Fruit fly (Drosophila melanogaster) whole organism, embryonic: Measurements from ENCODE around the gene sordd2.

Experiments used
- Atf-2 ChIP-seq: fragments of 200-800 bp; sonication (Bioruptor generic); optimal IDR thresholded peaks from 2 replicates; lab custom pipeline; 2016; ENCODE audit warnings: missing biosample characterization, missing genetic modification characterization
- Bgb ChIP-seq: fragments of 200-800 bp; sonication (Bioruptor generic); IDR thresholded peaks from 2 replicates; pipeline ENCODE4 v1.3.6; 2022; ENCODE audit warnings: missing biosample characterization, missing genetic modification characterization; ENCODE audit not compliant: partially characterized antibody
- CG10267 ChIP-seq: fragments of 200-800 bp; sonication (Bioruptor generic); optimal IDR thresholded peaks from 2 replicates; lab custom pipeline; 2018; ENCODE audit warnings: missing biosample characterization, mild to moderate bottlenecking, missing genetic modification characterization, moderate library complexity
- CG12659 ChIP-seq: fragments of 200-800 bp; sonication (Bioruptor generic); optimal IDR thresholded peaks from 3 replicates; lab custom pipeline; 2017; ENCODE audit warnings: mild to moderate bottlenecking, missing biosample characterization, missing genetic modification reagents, missing genetic modification characterization
- CG14050 ChIP-seq: fragments of 200-800 bp; sonication (Bioruptor generic); IDR thresholded peaks from 3 replicates; pipeline ENCODE4 v1.3.6; 2022; ENCODE audit warnings: missing biosample characterization, missing genetic modification characterization
- CG14710 ChIP-seq: fragments of 200-800 bp; sonication (Bioruptor generic); optimal IDR thresholded peaks from 3 replicates; lab custom pipeline; 2019; ENCODE audit warnings: missing biosample characterization, mild to moderate bottlenecking, missing genetic modification characterization, moderate library complexity
- CG15514 ChIP-seq: fragments of 200-800 bp; sonication (Bioruptor generic); optimal IDR thresholded peaks from 3 replicates; lab custom pipeline; 2017; ENCODE audit warnings: missing biosample characterization, missing genetic modification characterization, mild to moderate bottlenecking, moderate library complexity, missing genetic modification reagents
- CG1603 ChIP-seq: fragments of 200-800 bp; sonication (Bioruptor generic); optimal IDR thresholded peaks from 2 replicates; lab custom pipeline; 2019; ENCODE audit warnings: missing biosample characterization, mild to moderate bottlenecking, missing genetic modification characterization, moderate library complexity
- CG1647 ChIP-seq: fragments of 200-800 bp; sonication (Bioruptor generic); optimal IDR thresholded peaks from 3 replicates; lab custom pipeline; 2016; ENCODE audit warnings: missing biosample characterization, missing genetic modification characterization
- CG17568 ChIP-seq: fragments of 200-800 bp; sonication (Bioruptor generic); optimal IDR thresholded peaks from 2 replicates; lab custom pipeline; 2018; ENCODE audit warnings: missing biosample characterization, mild to moderate bottlenecking, missing genetic modification characterization, moderate library complexity
- CG2116 ChIP-seq: fragments of 200-800 bp; sonication (Bioruptor generic); optimal IDR thresholded peaks from 3 replicates; lab custom pipeline; 2018; ENCODE audit warnings: missing biosample characterization, mild to moderate bottlenecking, missing genetic modification characterization
- CG2120 ChIP-seq: fragments of 200-800 bp; sonication (Bioruptor generic); optimal IDR thresholded peaks from 3 replicates; lab custom pipeline; 2016; ENCODE audit warnings: missing biosample characterization, missing genetic modification characterization
- CG30020 ChIP-seq: fragments of 200-800 bp; optimal IDR thresholded peaks from 2 replicates; lab custom pipeline; 2019; ENCODE audit warnings: missing biosample characterization, mild to moderate bottlenecking, missing genetic modification characterization, moderate library complexity
- CG30403 ChIP-seq: fragments of 200-800 bp; sonication (Bioruptor generic); optimal IDR thresholded peaks from 3 replicates; lab custom pipeline; 2016; ENCODE audit warnings: missing biosample characterization, missing genetic modification characterization
- CG3838 ChIP-seq: fragments of 200-800 bp; sonication (Bioruptor generic); optimal IDR thresholded peaks from 3 replicates; lab custom pipeline; 2016; ENCODE audit warnings: missing biosample characterization, missing genetic modification characterization
- CG3995 ChIP-seq: fragments of 200-800 bp; sonication (Bioruptor generic); optimal IDR thresholded peaks from 3 replicates; lab custom pipeline; 2016; ENCODE audit warnings: missing biosample characterization, missing genetic modification characterization
- CG4617 ChIP-seq: fragments of 200-800 bp; sonication (Bioruptor generic); optimal IDR thresholded peaks from 3 replicates; lab custom pipeline; 2016; ENCODE audit warnings: missing biosample characterization, missing genetic modification characterization, borderline replicate concordance
- CG7928 ChIP-seq: fragments of 200-800 bp; sonication (Bioruptor generic); optimal IDR thresholded peaks from 2 replicates; lab custom pipeline; 2017; ENCODE audit warnings: missing biosample characterization, mild to moderate bottlenecking, missing genetic modification characterization
- CG8388 ChIP-seq: fragments of 200-800 bp; sonication (Bioruptor generic); optimal IDR thresholded peaks from 2 replicates; lab custom pipeline; 2019; ENCODE audit warnings: missing biosample characterization, mild to moderate bottlenecking, missing genetic modification characterization, moderate library complexity
- CG9437 ChIP-seq: fragments of 200-800 bp; sonication (Bioruptor generic); optimal IDR thresholded peaks from 2 replicates; lab custom pipeline; 2018; ENCODE audit warnings: missing biosample characterization, mild to moderate bottlenecking, missing genetic modification characterization
- CG9727 ChIP-seq: fragments of 200-800 bp; sonication (Bioruptor generic); optimal IDR thresholded peaks from 3 replicates; lab custom pipeline; 2017; ENCODE audit warnings: missing biosample characterization, mild to moderate bottlenecking, missing genetic modification characterization
- Dref ChIP-seq: fragments of 200-800 bp; sonication (Bioruptor generic); IDR thresholded peaks from 2 replicates; pipeline ENCODE4 v1.3.6; 2022; ENCODE audit warnings: missing biosample characterization, missing genetic modification characterization
- E2f2 ChIP-seq: fragments of 200-800 bp; sonication (Bioruptor generic); IDR thresholded peaks from 2 replicates; pipeline ENCODE4 v1.3.6; 2022; ENCODE audit warnings: missing biosample characterization, missing genetic modification characterization
- Ets97D ChIP-seq: fragments of 200-800 bp; sonication (Bioruptor generic); optimal IDR thresholded peaks from 3 replicates; lab custom pipeline; 2016; ENCODE audit warnings: missing biosample characterization, missing genetic modification characterization
- HmgZ ChIP-seq: fragments of 200-800 bp; sonication (Bioruptor generic); optimal IDR thresholded peaks from 2 replicates; lab custom pipeline; 2018; ENCODE audit warnings: missing biosample characterization, mild to moderate bottlenecking, missing genetic modification characterization
- MBD-R2 ChIP-seq: fragments of 200-800 bp; sonication (Bioruptor generic); IDR thresholded peaks from 2 replicates; pipeline ENCODE4 v1.3.6; 2022; ENCODE audit warnings: missing biosample characterization, missing genetic modification characterization
- MESR4 ChIP-seq: fragments of 200-800 bp; sonication (Bioruptor generic); optimal IDR thresholded peaks from 2 replicates; lab custom pipeline; 2018; ENCODE audit warnings: missing biosample characterization, mild to moderate bottlenecking, missing genetic modification characterization, moderate library complexity
- Opbp ChIP-seq: fragments of 200-800 bp; sonication (Bioruptor generic); IDR thresholded peaks from 3 replicates; pipeline ENCODE4 v1.3.6; 2022; ENCODE audit warnings: missing biosample characterization, missing genetic modification characterization; ENCODE audit not compliant: partially characterized antibody
- Pdp1 ChIP-seq, 2 experiments: fragments of 200-800 bp; sonication (Bioruptor generic); optimal IDR thresholded peaks; 3 replicates each; lab custom pipeline; 2016; ENCODE audit warnings: missing biosample characterization in 2 of 2, missing genetic modification characterization in 2 of 2, mild to moderate bottlenecking in 1 of 2, moderate library complexity in 1 of 2
- Rfx ChIP-seq: fragments of 200-800 bp; sonication (Bioruptor generic); IDR thresholded peaks from 2 replicates; pipeline ENCODE4 v1.3.6; 2022; ENCODE audit warnings: missing biosample characterization, missing genetic modification characterization
- Scr ChIP-seq: fragments of 200-800 bp; sonication (Bioruptor generic); IDR thresholded peaks from 2 replicates; pipeline ENCODE4 v1.3.6; 2022; ENCODE audit warnings: missing biosample characterization, missing genetic modification characterization; ENCODE audit not compliant: partially characterized antibody
- Sry-δ ChIP-seq: fragments of 200-800 bp; sonication (Bioruptor generic); optimal IDR thresholded peaks from 2 replicates; lab custom pipeline; 2016; ENCODE audit warnings: missing biosample characterization, missing genetic modification characterization
- crp ChIP-seq, 2 experiments: fragments of 200-800 bp; sonication (Bioruptor generic); optimal IDR thresholded peaks; 2 replicates in 1 of 2; 3 replicates in 1 of 2; lab custom pipeline; 2017; ENCODE audit warnings: missing biosample characterization in 2 of 2, missing genetic modification characterization in 2 of 2, mild to moderate bottlenecking in 1 of 2, moderate library complexity in 1 of 2
- gfzf ChIP-seq: fragments of 200-800 bp; sonication (Bioruptor generic); optimal IDR thresholded peaks from 2 replicates; lab custom pipeline; 2016; ENCODE audit warnings: missing biosample characterization, mild to moderate bottlenecking, missing genetic modification characterization, moderate library complexity
- knrl ChIP-seq: fragments of 200-800 bp; sonication (Bioruptor generic); IDR thresholded peaks from 3 replicates; pipeline ENCODE4 v1.3.6; 2022; ENCODE audit warnings: missing biosample characterization, missing genetic modification characterization; ENCODE audit not compliant: partially characterized antibody
- lbe ChIP-seq: fragments of 200-800 bp; sonication (Bioruptor generic); optimal IDR thresholded peaks from 2 replicates; lab custom pipeline; 2016; ENCODE audit warnings: missing biosample characterization, mild to moderate bottlenecking, missing genetic modification characterization
- lilli ChIP-seq: fragments of 200-800 bp; sonication (Bioruptor generic); optimal IDR thresholded peaks from 3 replicates; lab custom pipeline; 2016; ENCODE audit warnings: missing biosample characterization, missing genetic modification characterization
- mam ChIP-seq: fragments of 200-800 bp; sonication (Bioruptor generic); optimal IDR thresholded peaks from 3 replicates; lab custom pipeline; 2016; ENCODE audit warnings: missing biosample characterization, missing genetic modification characterization
- nmo ChIP-seq: fragments of 200-800 bp; sonication (Bioruptor generic); optimal IDR thresholded peaks from 2 replicates; lab custom pipeline; 2018; ENCODE audit warnings: missing biosample characterization, mild to moderate bottlenecking, missing genetic modification characterization, moderate library complexity
- oc ChIP-seq: fragments of 200-800 bp; sonication (Bioruptor generic); optimal IDR thresholded peaks from 2 replicates; lab custom pipeline; 2018; ENCODE audit warnings: missing biosample characterization, mild to moderate bottlenecking, missing genetic modification characterization, moderate library complexity
- pfk ChIP-seq: fragments of 200-800 bp; sonication (Bioruptor generic); optimal IDR thresholded peaks from 2 replicates; lab custom pipeline; 2018; ENCODE audit warnings: missing biosample characterization, mild to moderate bottlenecking, missing genetic modification characterization, moderate library complexity
- pzg ChIP-seq: fragments of 200-800 bp; sonication (Bioruptor generic); optimal IDR thresholded peaks from 3 replicates; lab custom pipeline; 2018; ENCODE audit warnings: missing biosample characterization, mild to moderate bottlenecking, missing genetic modification characterization, moderate library complexity
- row ChIP-seq: fragments of 200-800 bp; sonication (Bioruptor generic); IDR thresholded peaks from 3 replicates; pipeline ENCODE4 v1.3.6; 2022; ENCODE audit warnings: missing biosample characterization, missing genetic modification characterization
- slbo ChIP-seq: fragments of 200-800 bp; sonication (Bioruptor generic); IDR thresholded peaks from 2 replicates; pipeline ENCODE4 v1.3.6; 2022; ENCODE audit warnings: missing biosample characterization, missing genetic modification characterization
- tll ChIP-seq, 2 experiments: fragments of 200-800 bp in 1 of 2; fragments of >200 bp in 1 of 2; sonication (Bioruptor generic) in 1 of 2; optimal IDR thresholded peaks; 2 replicates each; lab custom pipeline; 2017 to 2019; ENCODE audit warnings: missing biosample characterization in 2 of 2, missing genetic modification characterization in 2 of 2, mild to moderate bottlenecking in 1 of 2, moderate library complexity in 1 of 2
- yki ChIP-seq: fragments of >200 bp; optimal IDR thresholded peaks from 3 replicates; lab custom pipeline; 2018
- zfh1 ChIP-seq: fragments of 200-800 bp; sonication (Bioruptor generic); IDR thresholded peaks from 3 replicates; pipeline ENCODE4 v1.3.6; 2022; ENCODE audit warnings: missing biosample characterization, missing genetic modification characterization

sordd2 gene

DNA sequence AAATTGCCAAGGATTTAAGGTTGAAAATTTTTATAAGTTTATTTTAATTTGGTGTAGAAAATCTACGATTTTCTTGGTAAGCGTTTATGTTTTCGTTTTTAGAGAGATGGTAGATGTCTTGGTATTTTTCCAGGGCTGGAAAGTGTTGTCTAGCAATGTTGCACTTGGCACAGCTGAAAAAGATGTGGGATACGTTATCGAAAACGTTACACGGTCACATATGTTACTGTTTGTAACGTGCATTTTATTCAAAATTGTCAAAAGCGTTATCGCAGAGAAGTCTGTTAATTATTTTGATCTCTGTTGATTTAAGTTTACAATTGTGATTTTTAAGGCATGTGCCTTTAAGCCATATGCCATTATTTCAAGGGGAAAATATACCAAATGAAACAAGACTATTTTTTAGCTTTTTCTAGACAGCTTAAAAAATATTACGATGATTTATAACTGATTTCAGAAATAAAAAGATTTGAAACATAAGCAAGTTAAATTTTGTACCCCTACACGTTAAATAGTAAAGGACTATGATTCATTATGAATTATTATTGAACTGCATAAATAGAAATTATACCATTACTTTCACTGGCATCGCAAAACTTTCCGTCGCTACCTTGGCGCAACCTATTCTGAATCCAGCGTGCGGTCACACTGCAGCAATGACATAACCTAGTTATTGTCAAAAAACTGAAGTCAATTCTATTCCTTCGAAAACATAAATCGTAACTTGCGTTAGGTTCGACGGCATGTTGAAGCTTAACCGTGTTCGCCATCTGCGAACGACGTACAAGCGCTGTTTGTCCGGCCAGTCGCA, 13.3 kb downstream of the sordd2 start, which contains the start of the genes Paf-AHalpha and mRpS30:
Gene Paf-AHalpha, minus strand, starts transcription at position 155 of the 811 bp plus-strand sequence.
Gene mRpS30, plus strand, starts transcription at position 619 of the 811 bp plus-strand sequence.
- TF ChIP-seq gfzf (GFP tag; lab: Kevin White, UChicago) (peak; percentile 69), tll (GFP tag; optimal IDR thresholded peaks at IDR 0.05; lab: Kevin White, UChicago) (peak in 1 of 2 experiments; percentile 61), CG1603 (tag; lab: Kevin White, UChicago) (peak; percentile 99), MESR4 (GFP tag; lab: Kevin White, UChicago) (peak; percentile 70), MBD-R2 (peak; percentile 56), Opbp (GFP tag; lab: Robert Waterston, UW) (peak; percentile 18; the same call in 1 of the 3 replicates), CG15514 (GFP tag; lab: Kevin White, UChicago) (peak; percentile 44), slbo (GFP tag; lab: Robert Waterston, UW) (peak; percentile 34; the same call in 1 of the 2 replicates), Pdp1 (GFP tag; optimal IDR thresholded peaks at IDR 0.05; lab: Kevin White, UChicago) (peak in 1 of 2 experiments; percentile 95), Atf-2 (GFP tag; lab: Kevin White, UChicago) (no peak), CG14710 (tag; lab: Kevin White, UChicago) (peak; percentile 47), row (GFP tag; lab: Robert Waterston, UW) (peak; percentile 31; the same call in 2 of the 3 replicates), Bgb (peak; percentile 29; the same call in 1 of the 2 replicates), lbe (GFP tag; lab: Kevin White, UChicago) (no peak), CG3995 (peak; percentile 94), HmgZ (peak; percentile 13), CG2120 (GFP tag; lab: Kevin White, UChicago) (peak; percentile 35), CG9437 (GFP tag; lab: Kevin White, UChicago) (peak; percentile 89), CG17568 (GFP tag; lab: Kevin White, UChicago) (no peak), lilli (GFP tag; lab: Kevin White, UChicago) (peak; percentile 38), Dref (peak; percentile 68), pzg (GFP tag; lab: Kevin White, UChicago) (peak; percentile 58), CG2116 (GFP tag; lab: Kevin White, UChicago) (peak; percentile 98), CG1647 (GFP tag; lab: Kevin White, UChicago) (no peak), CG8388 (GFP tag; lab: Kevin White, UChicago) (no peak), crp (GFP tag; optimal IDR thresholded peaks at IDR 0.05; lab: Kevin White, UChicago) (peak in 1 of 2 experiments; percentile 78), nmo (GFP tag; lab: Kevin White, UChicago) (peak; percentile 12), zfh1 (GFP tag; lab: Robert Waterston, UW) (0 out of 3 replicates have a peak, but pooled peaks have one; percentile 28), CG4617 (GFP tag; lab: Kevin White, UChicago) (peak; percentile 61), CG12659 (GFP tag; lab: Kevin White, UChicago) (peak; percentile 23), E2f2 (peak; percentile 26; the same call in 1 of the 2 replicates), mam (GFP tag; lab: Kevin White, UChicago) (peak; percentile 37), CG3838 (GFP tag; lab: Kevin White, UChicago) (no peak), Scr (GFP tag; lab: Robert Waterston, UW) (peak; percentile 14; the same call in 1 of the 2 replicates), CG9727 (GFP tag; lab: Kevin White, UChicago) (no peak), Sry-δ (peak; percentile 71), oc (tag; lab: Kevin White, UChicago) (no peak), CG14050 (GFP tag; lab: Robert Waterston, UW) (no peak), knrl (0 out of 3 replicates have a peak, but pooled peaks have one; percentile 36), Rfx (GFP tag; lab: Robert Waterston, UW) (peak; percentile 40; the same call in 1 of the 2 replicates), CG30403 (GFP tag; lab: Kevin White, UChicago) (peak; percentile 6), CG10267 (tag; lab: Kevin White, UChicago) (peak; percentile 19), yki (no peak), CG7928 (peak; percentile 87), pfk (GFP tag; lab: Kevin White, UChicago) (no peak), CG30020 (tag; lab: Kevin White, UChicago) (peak; percentile 84), Ets97D (GFP tag; lab: Kevin White, UChicago) (peak; percentile 53)
